In genomic region chrIII:10120076-10120831, ce11 we compare ENCODE assay signal across 1 worm cellular context.
A peak's percentile ranks its signal among the peaks of the same experiment; 100 is the strongest.
TF ChIP-seq lines count a peak whose summit lies in the region.

TSS of gene gtf-2H3 (minus strand) at chrIII:10120148.
TSS of gene ham-3 (plus strand) at chrIII:10120781.

TF ChIP-seq in whole organism, L1 larva, 84 proteins besides CTCF, POLR2A, EP300 and RAD21 (continued from another document):
- TF ChIP-seq dsc-1 (tag; optimal IDR thresholded peaks at IDR 0.05; lab: Kevin White, UChicago) (peak; percentile 6), hlh-17 (GFP tag; optimal IDR thresholded peaks at IDR 0.05; lab: Kevin White, UChicago; ENCODE audit: borderline replicate concordance) (no peak), ztf-11 (tag; optimal IDR thresholded peaks at IDR 0.05; lab: Kevin White, UChicago) (peak in 1 of 2 experiments; percentile 6), nhr-76 (tag; optimal IDR thresholded peaks at IDR 0.05; lab: Kevin White, UChicago) (no peak), pax-3 (tag; optimal IDR thresholded peaks at IDR 0.05; lab: Kevin White, UChicago) (no peak), aly-2 (tag; optimal IDR thresholded peaks at IDR 0.05; lab: Kevin White, UChicago) (no peak), rnt-1 (tag; optimal IDR thresholded peaks at IDR 0.05; lab: Kevin White, UChicago) (peak; percentile 19), mep-1 (tag; optimal IDR thresholded peaks at IDR 0.05; lab: Kevin White, UChicago) (peak; percentile 2), isw-1 (GFP tag; IDR thresholded peaks at IDR 0.05; lab: Robert Waterston, UW) (no peak), swsn-7 (tag; optimal IDR thresholded peaks at IDR 0.05; lab: Kevin White, UChicago) (no peak), sup-37 (GFP tag; optimal IDR thresholded peaks at IDR 0.05; lab: Kevin White, UChicago) (no peak), nhr-237 (tag; optimal IDR thresholded peaks at IDR 0.05; lab: Kevin White, UChicago) (no peak), unc-130 (tag; optimal IDR thresholded peaks at IDR 0.05; lab: Kevin White, UChicago) (no peak), pag-3 (tag; optimal IDR thresholded peaks at IDR 0.05; lab: Kevin White, UChicago; ENCODE audit: borderline replicate concordance, insufficient read depth) (no peak), nhr-85 (tag; lab: Kevin White, UChicago) (no peak), hlh-4 (tag; optimal IDR thresholded peaks at IDR 0.05; lab: Kevin White, UChicago) (no peak), ceh-63 (GFP tag; optimal IDR thresholded peaks at IDR 0.05; lab: Kevin White, UChicago) (no peak), mdl-1 (tag; optimal IDR thresholded peaks at IDR 0.05; lab: Kevin White, UChicago) (no peak), blmp-1 (tag; optimal IDR thresholded peaks at IDR 0.05; lab: Kevin White, UChicago) (no peak), skn-1 (tag; optimal IDR thresholded peaks at IDR 0.05; lab: Kevin White, UChicago) (no peak), unc-30 (tag; optimal IDR thresholded peaks at IDR 0.05; lab: Kevin White, UChicago) (no peak), ceh-8 (GFP tag; optimal IDR thresholded peaks at IDR 0.05; lab: Kevin White, UChicago) (no peak), fos-1 (tag; optimal IDR thresholded peaks at IDR 0.05; lab: Kevin White, UChicago) (no peak), ama-1 (optimal IDR thresholded peaks at IDR 0.05; lab: Kevin White, UChicago) (no peak), nhr-28 (tag; optimal IDR thresholded peaks at IDR 0.05; lab: Kevin White, UChicago) (no peak), mab-9 (GFP tag; IDR thresholded peaks at IDR 0.05; lab: Robert Waterston, UW) (no peak), fkh-10 (GFP tag; optimal IDR thresholded peaks at IDR 0.05; lab: Kevin White, UChicago) (no peak), jun-1 (tag; optimal IDR thresholded peaks at IDR 0.05; lab: Kevin White, UChicago) (no peak), C16A3.4 (tag; optimal IDR thresholded peaks at IDR 0.05; lab: Kevin White, UChicago) (no peak), nhr-11 (tag; optimal IDR thresholded peaks at IDR 0.05; lab: Kevin White, UChicago) (no peak), zip-4 (GFP tag; optimal IDR thresholded peaks at IDR 0.05; lab: Kevin White, UChicago) (no peak), lin-13 (GFP tag; optimal IDR thresholded peaks at IDR 0.05; lab: Kevin White, UChicago) (no peak), ceh-88 (GFP tag; IDR thresholded peaks at IDR 0.05; lab: Robert Waterston, UW) (no peak), aha-1 (tag; optimal IDR thresholded peaks at IDR 0.05; lab: Kevin White, UChicago) (no peak), nhr-90 (tag; optimal IDR thresholded peaks at IDR 0.05; lab: Kevin White, UChicago; ENCODE audit: poor library complexity) (no peak), nhr-20 (tag; optimal IDR thresholded peaks at IDR 0.05; lab: Kevin White, UChicago) (no peak), nhr-77 (tag; optimal IDR thresholded peaks at IDR 0.05; lab: Kevin White, UChicago) (no peak), egl-13 (tag; optimal IDR thresholded peaks at IDR 0.05; lab: Kevin White, UChicago) (no peak), ceh-82 (tag; optimal IDR thresholded peaks at IDR 0.05; lab: Kevin White, UChicago) (peak in 1 of 3 experiments; percentile 15), ets-5 (GFP tag; IDR thresholded peaks at IDR 0.05; lab: Robert Waterston, UW) (no peak), xbp-1 (tag; optimal IDR thresholded peaks at IDR 0.05; lab: Kevin White, UChicago) (no peak), hpl-2 (GFP tag; optimal IDR thresholded peaks at IDR 0.05; lab: Kevin White, UChicago) (no peak), lir-3 (tag; optimal IDR thresholded peaks at IDR 0.05; lab: Kevin White, UChicago; ENCODE audit: poor library complexity) (peak; percentile 32), snu-23 (GFP tag; optimal IDR thresholded peaks at IDR 0.05; lab: Kevin White, UChicago) (no peak), ces-1 (GFP tag; optimal IDR thresholded peaks at IDR 0.05; lab: Kevin White, UChicago) (no peak), elt-3 (tag; optimal IDR thresholded peaks at IDR 0.05; lab: Kevin White, UChicago) (no peak), C04F5.9 (tag; optimal IDR thresholded peaks at IDR 0.05; lab: Kevin White, UChicago) (no peak), C34B4.2 (tag; optimal IDR thresholded peaks at IDR 0.05; lab: Kevin White, UChicago) (no peak), efl-3 (GFP tag; optimal IDR thresholded peaks at IDR 0.05; lab: Kevin White, UChicago) (no peak), unc-86 (tag; optimal IDR thresholded peaks at IDR 0.05; lab: Kevin White, UChicago) (no peak), lin-15B (tag; optimal IDR thresholded peaks at IDR 0.05; lab: Kevin White, UChicago) (no peak), mef-2 (tag; optimal IDR thresholded peaks at IDR 0.05; lab: Kevin White, UChicago) (no peak), nhr-12 (tag; optimal IDR thresholded peaks at IDR 0.05; lab: Kevin White, UChicago) (no peak), dpl-1 (GFP tag; optimal IDR thresholded peaks at IDR 0.05; lab: Kevin White, UChicago) (no peak), tbx-2 (tag; optimal IDR thresholded peaks at IDR 0.05; lab: Kevin White, UChicago) (no peak), lin-39 (tag; optimal IDR thresholded peaks at IDR 0.05; lab: Kevin White, UChicago) (no peak), sptf-1 (tag; optimal IDR thresholded peaks at IDR 0.05; lab: Kevin White, UChicago) (no peak), unc-62 (GFP tag; optimal IDR thresholded peaks at IDR 0.05; lab: Kevin White, UChicago) (no peak), nhr-84 (tag; optimal IDR thresholded peaks at IDR 0.05; lab: Kevin White, UChicago) (no peak), nhr-71 (tag; optimal IDR thresholded peaks at IDR 0.05; lab: Kevin White, UChicago) (no peak), nhr-19 (GFP tag; conservative IDR thresholded peaks at IDR 0.05; lab: Robert Waterston, UW) (no peak), alr-1 (tag; optimal IDR thresholded peaks at IDR 0.05; lab: Kevin White, UChicago; ENCODE audit: borderline replicate concordance) (no peak), zag-1 (tag; optimal IDR thresholded peaks at IDR 0.05; lab: Kevin White, UChicago) (no peak), Y116A8C.19 (tag; optimal IDR thresholded peaks at IDR 0.05; lab: Kevin White, UChicago; ENCODE audit: borderline replicate concordance) (no peak), lsy-2 (tag; optimal IDR thresholded peaks at IDR 0.05; lab: Kevin White, UChicago) (peak in 1 of 2 experiments; percentile 28), fkh-8 (tag; optimal IDR thresholded peaks at IDR 0.05; lab: Kevin White, UChicago) (no peak)
